Worm (Caenorhabditis elegans): ENCODE data around the gene R03H10.5.

Gene R03H10.5

ce11 chrII:4170508-4170907 lies at the start of gene R03H10.5:
R03H10.5 (minus strand) TSS chrII:4170608.
- no peak for TF ChIP-seq hnd-1 (tag; optimal IDR thresholded peaks at IDR 0.05)
- no peak for TF ChIP-seq flt-1 (GFP tag; IDR thresholded peaks at IDR 0.05)
- TF ChIP-seq tbx-11 (GFP tag; IDR thresholded peaks at IDR 0.05) = no peak
- TF ChIP-seq hmg-4 (GFP tag; optimal IDR thresholded peaks at IDR 0.05) = no peak
- no peak for TF ChIP-seq ets-7 (tag; optimal IDR thresholded peaks at IDR 0.05)

- no peak for TF ChIP-seq tra-4 (tag; optimal IDR thresholded peaks at IDR 0.05)
- no peak for TF ChIP-seq B0310.2 (tag; optimal IDR thresholded peaks at IDR 0.05)
- no peak for TF ChIP-seq hmbx-1 (tag; optimal IDR thresholded peaks at IDR 0.05)
- TF ChIP-seq ceh-13 (GFP tag; optimal IDR thresholded peaks at IDR 0.05) = no peak
- no peak for TF ChIP-seq sea-1 (GFP tag; conservative IDR thresholded peaks at IDR 0.05)
Measured at ce11 chrII:4219062-4219461, 48.7 kb upstream of the R03H10.5 start, which contains the start of gene F31D5.1. F31D5.1 (plus strand) TSS chrII:4219362.

- TF ChIP-seq tbx-11 (GFP tag; IDR thresholded peaks at IDR 0.05) = no peak
- TF ChIP-seq hmg-4 (GFP tag; optimal IDR thresholded peaks at IDR 0.05) = no peak
- TF ChIP-seq sea-1 (GFP tag; conservative IDR thresholded peaks at IDR 0.05) = no peak
Measured at ce11 chrII:4215318-4215717, 44.9 kb upstream of the R03H10.5 start, which contains the start of gene F31D5.2. F31D5.2 (plus strand) TSS chrII:4215618.

ce11 chrII:4211113-4211512 lies 40.7 kb upstream of the R03H10.5 start, which contains the start of gene F31D5.7:
F31D5.7 (plus strand) TSS chrII:4211413.
- TF ChIP-seq ceh-13 (GFP tag; optimal IDR thresholded peaks at IDR 0.05) (no peak), pes-1 (GFP tag; IDR thresholded peaks at IDR 0.05) (no peak), tra-4 (tag; optimal IDR thresholded peaks at IDR 0.05) (no peak), scrt-1 (GFP tag; IDR thresholded peaks at IDR 0.05) (no peak), hnd-1 (tag; optimal IDR thresholded peaks at IDR 0.05) (no peak), tbx-37 (GFP tag; conservative IDR thresholded peaks at IDR 0.05) (no peak), aly-1 (tag; optimal IDR thresholded peaks at IDR 0.05) (no peak), ceh-36 (tag; optimal IDR thresholded peaks at IDR 0.05) (no peak), ama-1 (optimal IDR thresholded peaks at IDR 0.05) (no peak), ets-7 (tag; optimal IDR thresholded peaks at IDR 0.05) (no peak), hmg-4 (GFP tag; optimal IDR thresholded peaks at IDR 0.05) (no peak), F13C5.2 (tag; optimal IDR thresholded peaks at IDR 0.05) (no peak), sea-1 (GFP tag; conservative IDR thresholded peaks at IDR 0.05) (no peak), B0310.2 (tag; optimal IDR thresholded peaks at IDR 0.05) (no peak), flt-1 (GFP tag; IDR thresholded peaks at IDR 0.05) (no peak), hmbx-1 (tag; optimal IDR thresholded peaks at IDR 0.05) (no peak), tbx-11 (GFP tag; IDR thresholded peaks at IDR 0.05) (no peak)

- TF ChIP-seq sea-1 (GFP tag; conservative IDR thresholded peaks at IDR 0.05) (0 out of 2 replicates have a peak, but pooled peaks have one; percentile 43), ama-1 (optimal IDR thresholded peaks at IDR 0.05) (no peak)
Measured at ce11 chrII:4209071-4209747, 38.8 kb upstream of the R03H10.5 start, which contains the start of gene F31D5.6. F31D5.6 (plus strand) TSS chrII:4209697.

- TF ChIP-seq tbx-11 (GFP tag; IDR thresholded peaks at IDR 0.05) (no peak), flt-1 (GFP tag; IDR thresholded peaks at IDR 0.05) (no peak), aly-1 (tag; optimal IDR thresholded peaks at IDR 0.05) (no peak), pes-1 (GFP tag; IDR thresholded peaks at IDR 0.05) (no peak), ama-1 (optimal IDR thresholded peaks at IDR 0.05) (no peak), B0310.2 (tag; optimal IDR thresholded peaks at IDR 0.05) (no peak), F13C5.2 (tag; optimal IDR thresholded peaks at IDR 0.05) (no peak), hnd-1 (tag; optimal IDR thresholded peaks at IDR 0.05) (no peak)
Measured at ce11 chrII:4203729-4204184, 33.3 kb upstream of the R03H10.5 start, which contains the start of gene mth-1. mth-1 (minus strand) TSS chrII:4203779.

ce11 chrII:4194127-4194526 lies 23.7 kb upstream of the R03H10.5 start, which contains the start of gene mth-2:
mth-2 (minus strand) TSS chrII:4194314.
- TF ChIP-seq hnd-1 (tag; optimal IDR thresholded peaks at IDR 0.05) (no peak), ets-7 (tag; optimal IDR thresholded peaks at IDR 0.05) (no peak), ama-1 (optimal IDR thresholded peaks at IDR 0.05) (no peak), B0310.2 (tag; optimal IDR thresholded peaks at IDR 0.05) (no peak), tra-4 (tag; optimal IDR thresholded peaks at IDR 0.05) (no peak), pes-1 (GFP tag; IDR thresholded peaks at IDR 0.05) (no peak), aly-1 (tag; optimal IDR thresholded peaks at IDR 0.05) (no peak), scrt-1 (GFP tag; IDR thresholded peaks at IDR 0.05) (no peak), tbx-11 (GFP tag; IDR thresholded peaks at IDR 0.05) (no peak), sea-1 (GFP tag; conservative IDR thresholded peaks at IDR 0.05) (no peak), tbx-37 (GFP tag; conservative IDR thresholded peaks at IDR 0.05) (no peak), F13C5.2 (tag; optimal IDR thresholded peaks at IDR 0.05) (no peak), ceh-13 (GFP tag; optimal IDR thresholded peaks at IDR 0.05) (no peak), hmg-4 (GFP tag; optimal IDR thresholded peaks at IDR 0.05) (no peak)

ce11 chrII:4186364-4186763 lies 16.0 kb upstream of the R03H10.5 start, which contains the start of gene cpna-1:
cpna-1 (plus strand) TSS chrII:4186664.
- no peak for TF ChIP-seq tbx-37 (GFP tag; conservative IDR thresholded peaks at IDR 0.05)

- no peak for TF ChIP-seq hnd-1 (tag; optimal IDR thresholded peaks at IDR 0.05)
- no peak for TF ChIP-seq F13C5.2 (tag; optimal IDR thresholded peaks at IDR 0.05)
- no peak for TF ChIP-seq aly-1 (tag; optimal IDR thresholded peaks at IDR 0.05)
Measured at ce11 chrII:4183979-4184378, 13.6 kb upstream of the R03H10.5 start.
